Worm (Caenorhabditis elegans): ENCODE results near the gene lpr-5.

The lpr-5 gene

ce11 chrX:11028617-11029016, 33.3 kb upstream of the lpr-5 start, which contains the start of gene ldb-1:
ldb-1 (plus strand) TSS chrX:11028917.
- TF ChIP-seq sptf-1 (tag; optimal IDR thresholded peaks at IDR 0.05) (no peak), egl-27 (tag; optimal IDR thresholded peaks at IDR 0.05) (no peak), nhr-84 (tag; optimal IDR thresholded peaks at IDR 0.05) (no peak), tlp-1 (tag; optimal IDR thresholded peaks at IDR 0.05) (no peak), nhr-20 (tag; optimal IDR thresholded peaks at IDR 0.05) (no peak), hpl-2 (GFP tag; optimal IDR thresholded peaks at IDR 0.05) (no peak), unc-62 (GFP tag; optimal IDR thresholded peaks at IDR 0.05) (no peak), nhr-19 (GFP tag; conservative IDR thresholded peaks at IDR 0.05) (no peak), isw-1 (GFP tag; IDR thresholded peaks at IDR 0.05) (no peak), elt-2 (tag; optimal IDR thresholded peaks at IDR 0.05) (no peak), jun-1 (tag; optimal IDR thresholded peaks at IDR 0.05) (no peak)

ce11 chrX:11031047-11031695, 30.8 kb upstream of the lpr-5 start:
- peak; percentile 93 for TF ChIP-seq rnt-1 (tag; optimal IDR thresholded peaks at IDR 0.05)
- no peak for TF ChIP-seq vab-15 (tag; optimal IDR thresholded peaks at IDR 0.05)
- TF ChIP-seq lsy-2 (tag; optimal IDR thresholded peaks at IDR 0.05): peak; percentile 75 to 89
- TF ChIP-seq ceh-8 (GFP tag; optimal IDR thresholded peaks at IDR 0.05): peak; percentile 64
- TF ChIP-seq irx-1 (tag; optimal IDR thresholded peaks at IDR 0.05): peak; percentile 85
- TF ChIP-seq alr-1 (tag; optimal IDR thresholded peaks at IDR 0.05; ENCODE audit: borderline replicate concordance): no peak
- TF ChIP-seq elt-3 (tag; optimal IDR thresholded peaks at IDR 0.05): peak in 5 of 6 experiments; percentile 15 to 84 (median 42)
- peak; percentile 82 for TF ChIP-seq aha-1 (tag; optimal IDR thresholded peaks at IDR 0.05)
- no peak for TF ChIP-seq C34B4.2 (tag; optimal IDR thresholded peaks at IDR 0.05)
- peak; percentile 39 for TF ChIP-seq hpl-2 (GFP tag; optimal IDR thresholded peaks at IDR 0.05)
- peak; percentile 71 for TF ChIP-seq isw-1 (GFP tag; IDR thresholded peaks at IDR 0.05)
- peak; percentile 66 for TF ChIP-seq fos-1 (tag; optimal IDR thresholded peaks at IDR 0.05)
- peak; percentile 38 to 77 (median 72) for TF ChIP-seq ceh-82 (tag; optimal IDR thresholded peaks at IDR 0.05)
- peak; percentile 78 for TF ChIP-seq efl-3 (GFP tag; optimal IDR thresholded peaks at IDR 0.05)
- TF ChIP-seq unc-130 (tag; optimal IDR thresholded peaks at IDR 0.05): peak; percentile 65
- no peak for TF ChIP-seq unc-30 (tag; optimal IDR thresholded peaks at IDR 0.05)
- TF ChIP-seq swsn-7 (tag; optimal IDR thresholded peaks at IDR 0.05): peak; percentile 95
- TF ChIP-seq aly-2 (tag; optimal IDR thresholded peaks at IDR 0.05): peak; percentile 4
- peak; percentile 86 for TF ChIP-seq dsc-1 (tag; optimal IDR thresholded peaks at IDR 0.05)
- TF ChIP-seq efl-1 (optimal IDR thresholded peaks at IDR 0.05): peak; percentile 64 to 73
- peak; percentile 27 to 95 for TF ChIP-seq efl-1 (GFP tag; optimal IDR thresholded peaks at IDR 0.05 in 1 of 2)
- TF ChIP-seq lin-35 (GFP tag; optimal IDR thresholded peaks at IDR 0.05): peak; percentile 59 to 75
- TF ChIP-seq tlp-1 (tag; optimal IDR thresholded peaks at IDR 0.05): no peak
- TF ChIP-seq xbp-1 (tag; optimal IDR thresholded peaks at IDR 0.05): peak; percentile 90
- peak; percentile 93 for TF ChIP-seq unc-86 (tag; optimal IDR thresholded peaks at IDR 0.05)
- TF ChIP-seq mdl-1 (tag; optimal IDR thresholded peaks at IDR 0.05): peak; percentile 6 to 79
- TF ChIP-seq jun-1 (tag; optimal IDR thresholded peaks at IDR 0.05): peak; percentile 86
- TF ChIP-seq Y116A8C.19 (tag; optimal IDR thresholded peaks at IDR 0.05; ENCODE audit: borderline replicate concordance): peak; percentile 1
- TF ChIP-seq lin-14 (GFP tag; optimal IDR thresholded peaks at IDR 0.05): peak; percentile 99
- TF ChIP-seq ets-5 (GFP tag; IDR thresholded peaks at IDR 0.05): no peak
- peak; percentile 51 for TF ChIP-seq ceh-90 (tag; optimal IDR thresholded peaks at IDR 0.05)
- TF ChIP-seq mab-9 (GFP tag; IDR thresholded peaks at IDR 0.05): peak; percentile 72
- TF ChIP-seq nhr-11 (tag; optimal IDR thresholded peaks at IDR 0.05): peak; percentile 76
- TF ChIP-seq zag-1 (tag; optimal IDR thresholded peaks at IDR 0.05): peak; percentile 72
- peak; percentile 97 for TF ChIP-seq nhr-85 (tag)
- no peak for TF ChIP-seq nhr-12 (tag; optimal IDR thresholded peaks at IDR 0.05)
- peak; percentile 97 for TF ChIP-seq snu-23 (GFP tag; optimal IDR thresholded peaks at IDR 0.05)
- TF ChIP-seq nhr-84 (tag; optimal IDR thresholded peaks at IDR 0.05): no peak
- TF ChIP-seq zip-4 (GFP tag; optimal IDR thresholded peaks at IDR 0.05): peak; percentile 69
- TF ChIP-seq lin-39 (tag; optimal IDR thresholded peaks at IDR 0.05): peak; percentile 36
- peak; percentile 89 for TF ChIP-seq fkh-8 (tag; optimal IDR thresholded peaks at IDR 0.05)
- TF ChIP-seq hlh-17 (GFP tag; optimal IDR thresholded peaks at IDR 0.05; ENCODE audit: borderline replicate concordance): no peak
- peak; percentile 97 for TF ChIP-seq nhr-71 (tag; optimal IDR thresholded peaks at IDR 0.05)
- no peak for TF ChIP-seq F16B12.6 (tag; optimal IDR thresholded peaks at IDR 0.05)
